Worm (Caenorhabditis elegans): ENCODE data around the gene dph-5.

- TF ChIP-seq nhr-12 (tag; optimal IDR thresholded peaks at IDR 0.05) (no peak), unc-62 (GFP tag; optimal IDR thresholded peaks at IDR 0.05) (no peak), nhr-237 (tag; optimal IDR thresholded peaks at IDR 0.05) (no peak), alr-1 (tag; optimal IDR thresholded peaks at IDR 0.05) (no peak), zag-1 (tag; optimal IDR thresholded peaks at IDR 0.05) (no peak), sma-9 (GFP tag; optimal IDR thresholded peaks at IDR 0.05) (no peak), sma-9 (tag; optimal IDR thresholded peaks at IDR 0.05) (no peak), ZK546.5 (tag; optimal IDR thresholded peaks at IDR 0.05) (no peak), ama-1 (optimal IDR thresholded peaks at IDR 0.05) (no peak), nhr-77 (tag; optimal IDR thresholded peaks at IDR 0.05) (no peak), lin-11 (tag; optimal IDR thresholded peaks at IDR 0.05) (no peak), nhr-25 (tag; optimal IDR thresholded peaks at IDR 0.05) (no peak), R02D3.7 (tag; optimal IDR thresholded peaks at IDR 0.05) (no peak), skn-1 (tag; optimal IDR thresholded peaks at IDR 0.05) (no peak)
These were observed 20.9 kb upstream of the dph-5 start, which contains the start of gene tag-180 for ce11 chrII:11329021-11329479.
